Fruit fly (Drosophila melanogaster) whole organism: ENCODE results near the gene CG12477.
A peak's percentile ranks its signal among the peaks of the same experiment; 100 is the strongest.

Source experiments
- Dll ChIP-seq: fragments of >200 bp; optimal IDR thresholded peaks from 2 replicates; lab custom pipeline; 2017
- psq ChIP-seq: fragments of >200 bp; optimal IDR thresholded peaks from 2 replicates; lab custom pipeline; 2017
- usp ChIP-seq: fragments of >200 bp; optimal IDR thresholded peaks from 2 replicates; lab custom pipeline; 2017; ENCODE audit warnings: missing biosample characterization, missing genetic modification characterization, mixed read lengths

DNA sequence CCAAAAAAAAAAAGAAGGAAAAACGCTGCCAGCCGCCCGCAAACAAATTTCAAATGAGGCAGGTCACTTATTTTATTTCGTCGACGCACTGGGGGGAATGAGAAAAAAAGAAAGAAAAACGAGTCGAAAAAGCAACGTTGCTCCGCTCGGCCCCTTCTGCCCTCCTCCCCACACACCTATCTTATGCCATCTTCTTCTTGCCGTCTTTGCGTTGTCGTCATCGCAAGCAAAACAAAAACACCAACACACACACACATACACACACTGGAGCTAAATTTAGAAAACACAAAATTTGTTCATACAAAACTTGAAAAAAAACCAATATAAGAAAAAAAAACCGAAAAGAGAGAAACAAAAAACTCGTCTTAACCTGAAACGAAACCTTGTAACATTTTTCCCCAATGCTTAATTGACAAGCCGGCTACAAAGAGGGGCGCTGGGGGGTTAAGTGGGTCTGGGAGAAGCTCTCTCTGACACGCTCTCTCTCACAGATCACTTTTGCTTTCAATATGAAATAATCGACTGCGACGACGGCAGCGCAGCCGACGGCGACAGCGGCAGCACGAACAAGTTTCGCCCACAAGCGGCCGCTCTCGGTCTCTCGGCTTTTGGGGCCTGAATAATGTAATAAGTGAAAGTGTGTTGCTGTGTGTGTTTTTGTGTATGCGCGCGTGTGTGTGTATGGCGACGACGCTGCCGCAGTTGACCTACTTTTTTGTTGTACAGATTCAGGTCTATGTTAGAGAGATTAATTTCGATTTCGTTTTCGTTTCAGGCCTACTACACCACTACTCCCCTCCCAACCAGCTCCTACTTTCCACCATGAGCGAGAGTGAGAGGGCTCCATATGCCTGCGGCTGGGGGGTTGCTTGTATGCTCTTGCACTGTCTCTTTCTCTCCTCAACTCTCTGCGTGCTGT, 48.3 kb upstream of the CG12477 start:
- TF ChIP-seq psq (lab: Kevin White, UChicago) (no peak), usp (no peak), Dll (lab: Kevin White, UChicago) (peak; percentile 78)
